Worm (Caenorhabditis elegans) whole organism, L1 larva: Measurements from ENCODE around the gene fbxa-4.

Experiments used
- C04F5.9 ChIP-seq: sonication (generic microtip); optimal IDR thresholded peaks from 2 replicates; lab custom pipeline; 2016; ENCODE audit warnings: missing genetic modification characterization, missing compliant biosample characterization
- C16A3.4 ChIP-seq: fragments of 150-350 bp; optimal IDR thresholded peaks from 2 replicates; lab custom pipeline; 2014; ENCODE audit warnings: missing biosample characterization, missing genetic modification characterization
- F16B12.6 ChIP-seq: fragments of 150-350 bp; optimal IDR thresholded peaks from 2 replicates; lab custom pipeline; 2014; ENCODE audit warnings: missing biosample characterization, missing genetic modification characterization
- Y116A8C.19 ChIP-seq: sonication (generic microtip); optimal IDR thresholded peaks from 2 replicates; lab custom pipeline; 2016; ENCODE audit warnings: missing compliant biosample characterization, missing genetic modification characterization, borderline replicate concordance
- aha-1 ChIP-seq: fragments of 150-350 bp; optimal IDR thresholded peaks from 2 replicates; lab custom pipeline; 2014; ENCODE audit warnings: missing biosample characterization, missing genetic modification characterization
- alr-1 ChIP-seq: fragments of 200-800 bp; sonication (Bioruptor generic); optimal IDR thresholded peaks from 2 replicates; lab custom pipeline; 2018; ENCODE audit warnings: borderline replicate concordance, mild to moderate bottlenecking, missing genetic modification characterization, missing compliant biosample characterization
- aly-2 ChIP-seq: fragments of 150-350 bp; optimal IDR thresholded peaks from 2 replicates; lab custom pipeline; 2014; ENCODE audit warnings: missing biosample characterization, missing genetic modification characterization
- ceh-63 ChIP-seq: fragments of 200-800 bp; sonication (Bioruptor generic); optimal IDR thresholded peaks from 2 replicates; lab custom pipeline; 2018; ENCODE audit warnings: mild to moderate bottlenecking, missing genetic modification characterization, missing compliant biosample characterization
- ceh-8 ChIP-seq: fragments of 200-800 bp; sonication (Bioruptor generic); optimal IDR thresholded peaks from 2 replicates; lab custom pipeline; 2018; ENCODE audit warnings: mild to moderate bottlenecking, missing genetic modification characterization, moderate library complexity, missing compliant biosample characterization
- ceh-82 ChIP-seq, 3 experiments: fragments of 150-350 bp in 1 of 3; sonication (generic microtip) in 2 of 3; optimal IDR thresholded peaks; 2 replicates each; lab custom pipeline; 2014 to 2017; ENCODE audit warnings: missing biosample characterization in 3 of 3, missing genetic modification characterization in 3 of 3
- ces-1 ChIP-seq: fragments of 150-350 bp; optimal IDR thresholded peaks from 2 replicates; lab custom pipeline; 2014; ENCODE audit warnings: missing biosample characterization, missing genetic modification reagents, missing genetic modification characterization
- efl-1 ChIP-seq, 4 experiments: fragments of 150-350 bp; optimal IDR thresholded peaks in 3 of 4; peaks in 1 of 4; 1 replicate in 1 of 4; 2 replicates in 3 of 4; lab custom pipeline; 2014; ENCODE audit warnings: missing biosample characterization in 2 of 4, missing genetic modification characterization in 2 of 4, missing genetic modification reagents in 2 of 4
- efl-3 ChIP-seq: fragments of 200-800 bp; sonication (Bioruptor generic); optimal IDR thresholded peaks from 2 replicates; lab custom pipeline; 2018; ENCODE audit warnings: mild to moderate bottlenecking, missing genetic modification characterization, missing compliant biosample characterization
- egl-27 ChIP-seq, 2 experiments: fragments of 150-350 bp in 1 of 2; sonication (generic microtip); optimal IDR thresholded peaks; 3 replicates each; lab custom pipeline; 2017 to 2018; ENCODE audit warnings: missing biosample characterization in 2 of 2, missing genetic modification characterization in 2 of 2, missing genetic modification reagents in 2 of 2
- elt-2 ChIP-seq: sonication (generic microtip); optimal IDR thresholded peaks from 2 replicates; lab custom pipeline; 2016; ENCODE audit warnings: missing genetic modification characterization, mild to moderate bottlenecking, inconsistent platforms, missing compliant biosample characterization, missing genetic modification reagents
- fkh-10 ChIP-seq: sonication (generic microtip); optimal IDR thresholded peaks from 2 replicates; lab custom pipeline; 2017; ENCODE audit warnings: missing biosample characterization, missing genetic modification reagents, missing genetic modification characterization
- fkh-4 ChIP-seq: sonication (generic microtip); optimal IDR thresholded peaks from 2 replicates; lab custom pipeline; 2016; ENCODE audit warnings: missing compliant biosample characterization, missing genetic modification characterization, borderline replicate concordance
- hpl-2 ChIP-seq: fragments of 150-350 bp; optimal IDR thresholded peaks from 2 replicates; lab custom pipeline; 2014; ENCODE audit warnings: missing biosample characterization, missing genetic modification reagents, missing genetic modification characterization
- isw-1 ChIP-seq: fragments of 200-800 bp; sonication (Bioruptor generic); IDR thresholded peaks from 2 replicates; pipeline ENCODE4 v1.3.6; 2022; ENCODE audit warnings: missing genetic modification characterization, missing compliant biosample characterization
- jun-1 ChIP-seq: fragments of 150-350 bp; optimal IDR thresholded peaks from 2 replicates; lab custom pipeline; 2014; ENCODE audit warnings: missing biosample characterization, missing genetic modification reagents, missing genetic modification characterization
- lin-14 ChIP-seq: fragments of 200-800 bp; sonication (Bioruptor generic); optimal IDR thresholded peaks from 2 replicates; lab custom pipeline; 2018; ENCODE audit warnings: mild to moderate bottlenecking, missing genetic modification characterization, moderate library complexity, missing compliant biosample characterization
- mdl-1 ChIP-seq, 2 experiments: fragments of 150-350 bp; optimal IDR thresholded peaks; 2 replicates each; lab custom pipeline; 2014 to 2017; ENCODE audit warnings: missing biosample characterization in 2 of 2, missing genetic modification characterization in 2 of 2, inconsistent platforms in 1 of 2
- nhr-11 ChIP-seq: fragments of 150-350 bp; optimal IDR thresholded peaks from 2 replicates; lab custom pipeline; 2014; ENCODE audit warnings: missing biosample characterization, missing genetic modification characterization
- nhr-20 ChIP-seq: sonication (generic microtip); optimal IDR thresholded peaks from 2 replicates; lab custom pipeline; 2016; ENCODE audit warnings: mild to moderate bottlenecking, missing genetic modification characterization, missing compliant biosample characterization
- nhr-237 ChIP-seq: fragments of 150-350 bp; optimal IDR thresholded peaks from 2 replicates; lab custom pipeline; 2014; ENCODE audit warnings: missing biosample characterization, missing genetic modification characterization
- nhr-28 ChIP-seq: fragments of 150-350 bp; optimal IDR thresholded peaks from 2 replicates; lab custom pipeline; 2014; ENCODE audit warnings: missing biosample characterization, missing genetic modification characterization
- nhr-77 ChIP-seq: fragments of 150-350 bp; optimal IDR thresholded peaks from 2 replicates; lab custom pipeline; 2014; ENCODE audit warnings: missing biosample characterization, missing genetic modification characterization
- nhr-84 ChIP-seq: sonication (generic microtip); optimal IDR thresholded peaks from 2 replicates; lab custom pipeline; 2017; ENCODE audit warnings: missing biosample characterization, missing genetic modification characterization
- nhr-85 ChIP-seq: sonication (generic microtip); peaks from one replicate; lab custom pipeline; 2016; ENCODE audit warnings: missing genetic modification characterization, inconsistent platforms, missing compliant biosample characterization
- pax-3 ChIP-seq: fragments of 200-800 bp; sonication (Bioruptor generic); optimal IDR thresholded peaks from 2 replicates; lab custom pipeline; 2018; ENCODE audit warnings: mild to moderate bottlenecking, missing genetic modification characterization, moderate library complexity, missing compliant biosample characterization
- rnt-1 ChIP-seq: sonication (generic microtip); optimal IDR thresholded peaks from 2 replicates; lab custom pipeline; 2016; ENCODE audit warnings: mild to moderate bottlenecking, missing genetic modification characterization, moderate library complexity, missing compliant biosample characterization
- skn-1 ChIP-seq: fragments of 150-350 bp; optimal IDR thresholded peaks from 2 replicates; lab custom pipeline; 2014; ENCODE audit warnings: missing biosample characterization, missing genetic modification characterization
- snu-23 ChIP-seq: sonication (generic microtip); optimal IDR thresholded peaks from 2 replicates; lab custom pipeline; 2016; ENCODE audit warnings: missing genetic modification characterization, missing compliant biosample characterization
- sptf-1 ChIP-seq: fragments of 150-350 bp; optimal IDR thresholded peaks from 2 replicates; lab custom pipeline; 2014; ENCODE audit warnings: missing biosample characterization, missing genetic modification characterization
- sup-37 ChIP-seq: fragments of 200-800 bp; sonication (Bioruptor generic); optimal IDR thresholded peaks from 2 replicates; lab custom pipeline; 2018; ENCODE audit warnings: mild to moderate bottlenecking, missing genetic modification characterization, missing compliant biosample characterization
- swsn-7 ChIP-seq: sonication (generic microtip); optimal IDR thresholded peaks from 2 replicates; lab custom pipeline; 2016; ENCODE audit warnings: missing genetic modification characterization, missing compliant biosample characterization
- unc-98 ChIP-seq: fragments of 200-800 bp; sonication (Bioruptor generic); IDR thresholded peaks from 2 replicates; pipeline ENCODE4 v1.3.6; 2022; ENCODE audit warnings: missing genetic modification characterization, missing compliant biosample characterization
- ztf-11 ChIP-seq, 2 experiments: sonication (generic microtip); optimal IDR thresholded peaks; 2 replicates each; lab custom pipeline; 2016 to 2017; ENCODE audit warnings: missing genetic modification characterization in 2 of 2, missing biosample characterization in 1 of 2, missing compliant biosample characterization in 1 of 2
- ztf-4 ChIP-seq: fragments of 150-350 bp; optimal IDR thresholded peaks from 2 replicates; lab custom pipeline; 2014; ENCODE audit warnings: missing biosample characterization, missing genetic modification characterization

fbxa-4 gene

DNA sequence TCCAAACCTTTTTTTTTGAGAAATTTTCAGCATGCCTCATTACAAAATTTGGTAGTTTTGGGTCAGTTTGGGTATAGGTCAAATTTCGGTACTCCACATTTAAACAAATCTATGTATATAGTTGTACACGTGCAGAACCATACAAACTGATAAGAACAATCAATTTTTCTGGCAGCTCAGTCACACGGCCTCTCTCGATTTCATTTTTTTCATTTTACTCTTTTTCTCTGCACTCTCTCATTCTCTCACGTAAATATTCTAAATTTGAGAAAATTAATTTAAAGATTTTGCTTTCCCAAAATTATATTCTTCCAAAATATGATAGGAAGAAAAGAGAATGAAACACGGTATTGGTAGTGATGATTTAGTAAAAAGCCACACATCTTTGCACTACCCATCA lies 5.9 kb upstream of the fbxa-4 start:
- TF ChIP-seq efl-3 (GFP tag; lab: Kevin White, UChicago) (no peak), ceh-63 (GFP tag; lab: Kevin White, UChicago) (no peak), elt-2 (tag; lab: Kevin White, UChicago) (peak; percentile 22), pax-3 (no peak)

DNA sequence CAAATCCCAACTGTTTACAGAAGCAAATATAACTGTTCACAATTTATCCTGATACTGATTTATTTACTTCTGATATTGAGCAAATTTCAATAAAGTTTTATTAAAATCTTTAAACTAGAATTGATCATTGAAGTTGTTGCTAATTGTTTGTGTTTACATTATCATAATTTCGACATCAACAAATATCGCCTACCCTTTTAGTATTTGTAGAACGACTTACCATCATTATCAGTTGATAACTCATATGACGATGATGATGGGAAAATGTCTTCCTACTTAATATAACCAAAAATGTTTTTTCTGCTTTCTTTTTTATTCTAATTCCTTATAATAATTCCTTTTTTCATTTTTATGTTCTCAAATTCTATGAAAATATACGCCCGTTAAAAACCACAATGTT lies 5.4 kb upstream of the fbxa-4 start:
- TF ChIP-seq sup-37 (GFP tag; lab: Kevin White, UChicago) (no peak), nhr-28 (no peak), snu-23 (GFP tag; lab: Kevin White, UChicago) (no peak), hpl-2 (peak; percentile 9), elt-2 (tag; lab: Kevin White, UChicago) (peak; percentile 42)

DNA sequence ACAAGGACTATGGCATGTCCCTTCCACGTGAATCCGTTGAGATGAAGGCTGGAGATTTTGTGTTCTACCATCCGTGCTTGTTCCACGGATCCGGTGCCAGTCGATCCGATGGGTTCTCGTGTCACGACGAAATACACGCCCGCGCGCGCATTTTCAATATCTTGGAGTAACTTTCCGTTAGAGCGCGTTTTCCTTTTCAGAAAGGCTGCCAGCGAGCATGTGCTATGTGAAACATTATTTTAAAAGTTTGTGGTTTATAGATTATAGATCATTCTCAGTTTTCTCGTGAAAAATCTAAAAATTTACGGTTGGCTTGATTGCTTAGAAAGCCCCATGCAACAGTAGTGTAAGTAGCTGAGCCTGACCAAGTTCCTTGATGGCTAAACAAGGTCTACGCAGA lies 3.5 kb upstream of the fbxa-4 start, which contains the start of gene fbxc-20:
Gene fbxc-20, plus strand, starts transcription at position 301 of the 400 bp plus-strand sequence.
- TF ChIP-seq fkh-10 (GFP tag; lab: Kevin White, UChicago) (no peak), unc-98 (no peak), nhr-237 (tag; lab: Kevin White, UChicago) (no peak), nhr-11 (tag; lab: Kevin White, UChicago) (no peak), C16A3.4 (tag; lab: Kevin White, UChicago) (no peak), F16B12.6 (tag; lab: Kevin White, UChicago) (no peak), lin-14 (GFP tag; lab: Kevin White, UChicago) (no peak), Y116A8C.19 (tag; lab: Kevin White, UChicago) (no peak), aly-2 (tag; lab: Kevin White, UChicago) (no peak), efl-3 (GFP tag; lab: Kevin White, UChicago) (no peak), nhr-20 (no peak)
- TF ChIP-seq, all 84 proteins: peak for 0

DNA sequence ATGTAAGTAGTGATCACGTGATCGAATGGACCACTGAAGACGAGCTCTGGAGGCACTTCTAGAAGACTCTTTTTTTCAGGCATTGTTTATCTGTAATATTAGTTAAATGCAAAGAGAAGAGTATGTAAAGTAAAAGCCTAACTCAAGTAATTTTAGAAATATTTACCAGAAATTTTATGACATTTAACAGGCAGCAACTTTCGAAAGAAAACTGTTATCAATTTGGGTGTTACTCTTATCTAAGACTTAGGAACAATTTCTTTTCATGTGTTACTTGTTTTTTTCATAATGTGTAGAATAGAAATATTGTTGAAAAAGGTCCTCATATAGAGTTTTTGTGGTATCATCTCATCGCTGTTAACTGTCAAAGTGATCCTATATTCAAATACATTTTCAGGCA lies 2.6 kb upstream of the fbxa-4 start, which contains the start of the genes F42G2.5 and F42G2.7:
Gene F42G2.5, minus strand, starts transcription at position 101 of the 400 bp plus-strand sequence.
Gene F42G2.7, plus strand, starts transcription at position 270 of the 400 bp plus-strand sequence.
- TF ChIP-seq fkh-4 (tag; lab: Kevin White, UChicago) (no peak), ces-1 (GFP tag; lab: Kevin White, UChicago) (no peak), alr-1 (tag; lab: Kevin White, UChicago) (no peak), sptf-1 (tag; lab: Kevin White, UChicago) (no peak), nhr-77 (tag; lab: Kevin White, UChicago) (no peak), elt-2 (tag; lab: Kevin White, UChicago) (no peak), pax-3 (no peak), C16A3.4 (tag; lab: Kevin White, UChicago) (no peak), egl-27 (tag; optimal IDR thresholded peaks at IDR 0.05; lab: Kevin White, UChicago) (no peak)

DNA sequence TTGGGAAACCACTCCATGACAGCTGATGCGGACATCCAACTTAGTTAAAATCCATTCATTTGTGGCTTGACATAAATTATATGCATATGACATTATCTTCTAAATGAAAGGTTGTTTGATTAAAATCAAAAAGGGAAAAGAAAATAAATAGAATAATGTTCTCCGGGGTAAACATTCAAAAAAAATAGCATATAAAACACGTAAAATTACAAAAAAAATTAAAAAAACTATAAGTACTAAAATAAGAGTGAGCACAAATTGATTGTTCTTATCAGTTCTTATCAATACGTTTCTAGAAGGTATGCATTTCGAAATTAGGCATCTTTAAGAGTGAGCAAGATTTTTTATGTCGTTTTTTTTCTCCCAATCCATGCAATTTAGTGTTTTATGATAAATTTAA lies 2.7 kb downstream of the fbxa-4 start, which contains the start of gene fbxa-182:
Gene fbxa-182, minus strand, starts transcription at position 101 of the 400 bp plus-strand sequence.
- TF ChIP-seq elt-2 (tag; lab: Kevin White, UChicago) (peak; percentile 10), rnt-1 (no peak), C16A3.4 (tag; lab: Kevin White, UChicago) (no peak), nhr-85 (tag; lab: Kevin White, UChicago) (no peak), ceh-82 (tag; optimal IDR thresholded peaks at IDR 0.05; lab: Kevin White, UChicago) (no peak)

DNA sequence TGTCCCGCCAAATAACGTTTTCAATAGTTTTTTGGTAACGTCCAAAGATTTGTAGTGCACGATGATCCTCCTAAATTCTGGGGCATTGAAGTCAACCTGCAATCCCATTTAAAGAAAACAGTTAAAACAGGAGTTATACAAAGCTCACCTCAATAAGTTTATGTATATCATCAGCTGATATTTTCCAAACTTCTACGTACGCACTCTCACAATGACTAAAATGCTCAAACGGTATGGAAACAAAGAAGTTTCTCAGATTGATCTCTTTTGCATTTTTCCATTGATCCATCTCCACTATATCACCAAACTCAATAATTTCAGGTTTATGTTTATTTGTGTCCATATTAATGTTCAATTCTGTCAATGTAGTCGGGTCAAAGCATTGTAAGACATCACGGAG lies 3.8 kb downstream of the fbxa-4 start:
- TF ChIP-seq ztf-4 (no peak), efl-1 (optimal IDR thresholded peaks at IDR 0.05; lab: Kevin White, UChicago) (no peak), efl-1 (GFP tag; optimal IDR thresholded peaks at IDR 0.05 in 1 of 2; lab: Kevin White, UChicago) (peak in 1 of 2 experiments; percentile 55)

DNA sequence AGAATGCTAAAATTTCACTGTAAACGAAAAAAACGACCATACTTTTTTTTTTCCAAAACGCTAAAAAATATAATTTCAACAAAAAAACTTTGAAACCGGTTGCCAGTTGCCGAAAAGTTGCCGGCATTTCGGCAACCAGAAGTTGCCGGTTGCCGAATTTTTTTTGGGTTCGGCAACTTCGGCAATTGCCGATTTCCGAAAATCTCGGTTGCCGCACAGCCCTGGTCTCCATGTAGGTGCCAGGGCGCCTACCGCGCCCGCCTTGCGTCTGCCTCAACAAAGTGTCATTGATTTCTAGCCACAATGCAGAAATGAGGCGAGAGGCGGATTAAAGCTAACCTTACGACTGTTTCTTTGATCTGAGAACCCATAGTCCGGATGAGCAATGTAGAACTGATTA lies 4.2 kb downstream of the fbxa-4 start:
- TF ChIP-seq aly-2 (tag; lab: Kevin White, UChicago) (no peak), isw-1 (GFP tag; lab: Robert Waterston, UW) (no peak), ceh-63 (GFP tag; lab: Kevin White, UChicago) (no peak), jun-1 (tag; lab: Kevin White, UChicago) (no peak), skn-1 (tag; lab: Kevin White, UChicago) (no peak), nhr-84 (no peak), nhr-11 (tag; lab: Kevin White, UChicago) (no peak), ceh-82 (tag; optimal IDR thresholded peaks at IDR 0.05; lab: Kevin White, UChicago) (no peak), elt-2 (tag; lab: Kevin White, UChicago) (no peak), mdl-1 (tag; optimal IDR thresholded peaks at IDR 0.05; lab: Kevin White, UChicago) (no peak), aha-1 (tag; lab: Kevin White, UChicago) (no peak), swsn-7 (no peak), C04F5.9 (tag; lab: Kevin White, UChicago) (no peak), rnt-1 (no peak), ztf-11 (tag; optimal IDR thresholded peaks at IDR 0.05; lab: Kevin White, UChicago) (no peak), ceh-8 (GFP tag; lab: Kevin White, UChicago) (no peak), nhr-28 (no peak)
- TF ChIP-seq, all 84 proteins: peak for 0
